Fruit fly (Drosophila melanogaster) whole organism, embryonic: ENCODE results near the gene Nct.

ENCODE experiments used
- Aef1 ChIP-seq: fragments of 200-800 bp; sonication (Bioruptor generic); IDR thresholded peaks from 3 replicates; pipeline ENCODE4 v1.3.6; 2022; ENCODE audit warnings: missing biosample characterization, missing genetic modification characterization
- CG10209 ChIP-seq: fragments of 200-800 bp; sonication (Bioruptor generic); optimal IDR thresholded peaks from 3 replicates; lab custom pipeline; 2017; ENCODE audit warnings: missing biosample characterization, mild to moderate bottlenecking, missing genetic modification characterization, missing genetic modification reagents
- CG10267 ChIP-seq: fragments of 200-800 bp; sonication (Bioruptor generic); optimal IDR thresholded peaks from 2 replicates; lab custom pipeline; 2018; ENCODE audit warnings: missing biosample characterization, mild to moderate bottlenecking, missing genetic modification characterization, moderate library complexity
- CG10274 ChIP-seq: fragments of 200-800 bp; sonication (Bioruptor generic); optimal IDR thresholded peaks from 3 replicates; lab custom pipeline; 2017; ENCODE audit warnings: missing biosample characterization, mild to moderate bottlenecking, missing genetic modification characterization
- CG11247 ChIP-seq: fragments of 200-800 bp; sonication (Bioruptor generic); IDR thresholded peaks from 2 replicates; pipeline ENCODE4 v1.3.6; 2022; ENCODE audit warnings: missing biosample characterization, missing genetic modification characterization
- CG11504 ChIP-seq: fragments of 200-800 bp; sonication (Bioruptor generic); optimal IDR thresholded peaks from 3 replicates; lab custom pipeline; 2019; ENCODE audit warnings: missing biosample characterization, mild to moderate bottlenecking, missing genetic modification characterization, moderate library complexity
- CG11560 ChIP-seq: fragments of 200-800 bp; sonication (Bioruptor generic); IDR thresholded peaks from 3 replicates; pipeline ENCODE4 v1.3.6; 2022; ENCODE audit warnings: missing biosample characterization, missing genetic modification characterization
- CG12071 ChIP-seq: fragments of 200-800 bp; sonication (Bioruptor generic); optimal IDR thresholded peaks from 3 replicates; lab custom pipeline; 2018; ENCODE audit warnings: missing biosample characterization, mild to moderate bottlenecking, missing genetic modification characterization
- CG12104 ChIP-seq: fragments of 200-800 bp; sonication (Bioruptor generic); optimal IDR thresholded peaks from 3 replicates; lab custom pipeline; 2016; ENCODE audit warnings: missing biosample characterization, missing genetic modification characterization
- CG15073 ChIP-seq: fragments of 200-800 bp; sonication (Bioruptor generic); optimal IDR thresholded peaks from 2 replicates; lab custom pipeline; 2016; ENCODE audit warnings: missing biosample characterization, missing genetic modification characterization
- CG1602 ChIP-seq: fragments of 200-800 bp; sonication (Bioruptor generic); optimal IDR thresholded peaks from 3 replicates; lab custom pipeline; 2016; ENCODE audit warnings: missing biosample characterization, missing genetic modification characterization
- CG17568 ChIP-seq: fragments of 200-800 bp; sonication (Bioruptor generic); optimal IDR thresholded peaks from 2 replicates; lab custom pipeline; 2018; ENCODE audit warnings: missing biosample characterization, mild to moderate bottlenecking, missing genetic modification characterization, moderate library complexity
- CG17802 ChIP-seq: fragments of 200-800 bp; sonication (Bioruptor generic); optimal IDR thresholded peaks from 2 replicates; lab custom pipeline; 2018; ENCODE audit warnings: missing biosample characterization, mild to moderate bottlenecking, missing genetic modification characterization, moderate library complexity
- CG18011 ChIP-seq: fragments of 200-800 bp; sonication (Bioruptor generic); optimal IDR thresholded peaks from 2 replicates; lab custom pipeline; 2017; ENCODE audit warnings: missing biosample characterization, missing genetic modification characterization, mild to moderate bottlenecking, moderate library complexity, missing genotype
- CG18764 ChIP-seq: fragments of 200-800 bp; sonication (Bioruptor generic); optimal IDR thresholded peaks from 3 replicates; lab custom pipeline; 2016; ENCODE audit warnings: missing biosample characterization, missing genetic modification characterization
- CG32772 ChIP-seq: fragments of 200-800 bp; sonication (Bioruptor generic); IDR thresholded peaks from 2 replicates; pipeline ENCODE4 v1.3.6; 2022; ENCODE audit warnings: missing biosample characterization, missing genetic modification characterization
- CG3281 ChIP-seq: fragments of 200-800 bp; sonication (Bioruptor generic); optimal IDR thresholded peaks from 3 replicates; lab custom pipeline; 2017; ENCODE audit warnings: missing biosample characterization, mild to moderate bottlenecking, missing genetic modification characterization
- CG5953 ChIP-seq: fragments of 200-800 bp; sonication (Bioruptor generic); IDR thresholded peaks from 2 replicates; pipeline ENCODE4 v1.3.6; 2022; ENCODE audit warnings: missing biosample characterization, missing genetic modification characterization
- CG7357 ChIP-seq: fragments of 200-800 bp; sonication (Bioruptor generic); IDR thresholded peaks from 3 replicates; pipeline ENCODE4 v1.3.6; 2022; ENCODE audit warnings: missing biosample characterization, missing genetic modification characterization
- CG7372 ChIP-seq: fragments of 200-800 bp; sonication (Bioruptor generic); IDR thresholded peaks from 2 replicates; pipeline ENCODE4 v1.3.6; 2022; ENCODE audit warnings: missing biosample characterization, missing genetic modification characterization
- CG7556 ChIP-seq: fragments of 200-800 bp; sonication (Bioruptor generic); optimal IDR thresholded peaks from 2 replicates; lab custom pipeline; 2017; ENCODE audit warnings: missing biosample characterization, mild to moderate bottlenecking, missing genetic modification characterization
- Camta ChIP-seq: fragments of 200-800 bp; sonication (Bioruptor generic); optimal IDR thresholded peaks from 2 replicates; lab custom pipeline; 2016; ENCODE audit warnings: missing biosample characterization, missing genetic modification characterization
- Dfd ChIP-seq, 2 experiments: fragments of >200 bp; optimal IDR thresholded peaks; 2 replicates each; lab custom pipeline; 2017; ENCODE audit warnings: missing biosample characterization in 2 of 2, missing genetic modification characterization in 2 of 2
- Dll ChIP-seq: fragments of 200-800 bp; sonication (Bioruptor generic); IDR thresholded peaks from 4 replicates; pipeline ENCODE4 v1.3.6; 2022; ENCODE audit warnings: missing biosample characterization, missing genetic modification characterization; ENCODE audit not compliant: partially characterized antibody
- Dref ChIP-seq: fragments of 200-800 bp; sonication (Bioruptor generic); IDR thresholded peaks from 2 replicates; pipeline ENCODE4 v1.3.6; 2022; ENCODE audit warnings: missing biosample characterization, missing genetic modification characterization
- Ets65A ChIP-seq: fragments of 200-800 bp; sonication (Bioruptor generic); peaks from one replicate; lab custom pipeline; 2016; ENCODE audit warnings: missing biosample characterization, missing genetic modification characterization
- Ets97D ChIP-seq: fragments of 200-800 bp; sonication (Bioruptor generic); optimal IDR thresholded peaks from 3 replicates; lab custom pipeline; 2016; ENCODE audit warnings: missing biosample characterization, missing genetic modification characterization
- Hey ChIP-seq: fragments of 200-800 bp; sonication (Bioruptor generic); optimal IDR thresholded peaks from 3 replicates; lab custom pipeline; 2018; ENCODE audit warnings: missing biosample characterization, mild to moderate bottlenecking, missing genetic modification characterization
- HmgZ ChIP-seq: fragments of 200-800 bp; sonication (Bioruptor generic); optimal IDR thresholded peaks from 2 replicates; lab custom pipeline; 2018; ENCODE audit warnings: missing biosample characterization, mild to moderate bottlenecking, missing genetic modification characterization
- Hr78 ChIP-seq, 2 experiments: fragments of 200-800 bp in 1 of 2; fragments of >200 bp in 1 of 2; sonication (Bioruptor generic) in 1 of 2; optimal IDR thresholded peaks; 2 replicates each; lab custom pipeline; 2017 to 2019; ENCODE audit warnings: missing biosample characterization in 2 of 2, missing genetic modification characterization in 2 of 2, mild to moderate bottlenecking in 1 of 2, moderate library complexity in 1 of 2
- Mad ChIP-seq: fragments of 200-800 bp; sonication (Bioruptor generic); optimal IDR thresholded peaks from 2 replicates; lab custom pipeline; 2016; ENCODE audit warnings: missing biosample characterization, missing genetic modification characterization
- Opbp ChIP-seq: fragments of 200-800 bp; sonication (Bioruptor generic); IDR thresholded peaks from 3 replicates; pipeline ENCODE4 v1.3.6; 2022; ENCODE audit warnings: missing biosample characterization, missing genetic modification characterization; ENCODE audit not compliant: partially characterized antibody
- Scr ChIP-seq: fragments of 200-800 bp; sonication (Bioruptor generic); IDR thresholded peaks from 2 replicates; pipeline ENCODE4 v1.3.6; 2022; ENCODE audit warnings: missing biosample characterization, missing genetic modification characterization; ENCODE audit not compliant: partially characterized antibody
- Trl ChIP-seq, 3 experiments: fragments of >200 bp in 2 of 3; fragments of 200-800 bp in 1 of 3; sonication (Bioruptor generic) in 1 of 3; optimal IDR thresholded peaks; 2 replicates in 1 of 3; 3 replicates in 2 of 3; lab custom pipeline; 2016 to 2017; ENCODE audit warnings: missing biosample characterization in 1 of 3, missing genetic modification characterization in 1 of 3
- amos ChIP-seq: fragments of 200-800 bp; sonication (Bioruptor generic); IDR thresholded peaks from 2 replicates; pipeline ENCODE4 v1.3.6; 2022; ENCODE audit warnings: missing biosample characterization, missing genetic modification characterization; ENCODE audit not compliant: partially characterized antibody
- br ChIP-seq: fragments of >200 bp; optimal IDR thresholded peaks from 2 replicates; lab custom pipeline; 2017
- eve ChIP-seq, 2 experiments: fragments of >200 bp; optimal IDR thresholded peaks; 2 replicates each; lab custom pipeline; 2017; ENCODE audit warnings: missing biosample characterization in 2 of 2, missing genetic modification characterization in 2 of 2
- fru ChIP-seq: fragments of >200 bp; optimal IDR thresholded peaks from 2 replicates; lab custom pipeline; 2017
- grau ChIP-seq: fragments of 200-800 bp; optimal IDR thresholded peaks from 3 replicates; lab custom pipeline; 2019; ENCODE audit warnings: missing biosample characterization, mild to moderate bottlenecking, missing genetic modification characterization, moderate library complexity
- hb ChIP-seq: fragments of 200-800 bp; sonication (Bioruptor generic); IDR thresholded peaks from 3 replicates; pipeline ENCODE4 v1.3.6; 2022; ENCODE audit warnings: missing biosample characterization, missing genetic modification characterization; ENCODE audit not compliant: partially characterized antibody
- hkb ChIP-seq, 2 experiments: fragments of 200-800 bp in 1 of 2; fragments of >200 bp in 1 of 2; sonication (Bioruptor generic) in 1 of 2; IDR thresholded peaks in 1 of 2; optimal IDR thresholded peaks in 1 of 2; 2 replicates each; pipeline versions ENCODE4 v1.3.6 to Lab custom; 2017 to 2022; ENCODE audit warnings: missing biosample characterization in 1 of 2, missing genetic modification characterization in 1 of 2
- inv ChIP-seq: fragments of 200-800 bp; sonication (Bioruptor generic); IDR thresholded peaks from 2 replicates; pipeline ENCODE4 v1.3.6; 2022; ENCODE audit warnings: missing biosample characterization, missing genetic modification characterization; ENCODE audit not compliant: partially characterized antibody
- jing ChIP-seq: fragments of 200-800 bp; sonication (Bioruptor generic); optimal IDR thresholded peaks from 2 replicates; lab custom pipeline; 2018; ENCODE audit warnings: missing biosample characterization, mild to moderate bottlenecking, missing genetic modification characterization
- odd ChIP-seq: fragments of 200-800 bp; sonication (Bioruptor generic); optimal IDR thresholded peaks from 2 replicates; lab custom pipeline; 2017; ENCODE audit warnings: missing biosample characterization, mild to moderate bottlenecking, missing genetic modification characterization
- otp ChIP-seq: fragments of 200-800 bp; sonication (Bioruptor generic); IDR thresholded peaks from 3 replicates; pipeline ENCODE4, ENCODE4 v1.3.6; 2022; ENCODE audit warnings: missing biosample characterization, missing genetic modification characterization
- so ChIP-seq: fragments of 200-800 bp; sonication (Bioruptor generic); IDR thresholded peaks from 3 replicates; pipeline ENCODE4 v1.3.6; 2022; ENCODE audit warnings: missing biosample characterization, missing genetic modification characterization
- sqz ChIP-seq: fragments of 200-800 bp; sonication (Bioruptor generic); optimal IDR thresholded peaks from 3 replicates; lab custom pipeline; 2018; ENCODE audit warnings: missing biosample characterization, mild to moderate bottlenecking, missing genetic modification characterization
- unpg ChIP-seq: fragments of 200-800 bp; sonication (Bioruptor generic); optimal IDR thresholded peaks from 3 replicates; lab custom pipeline; 2018; ENCODE audit warnings: missing biosample characterization, mild to moderate bottlenecking, missing genetic modification characterization, moderate library complexity
- zfh1 ChIP-seq: fragments of 200-800 bp; sonication (Bioruptor generic); IDR thresholded peaks from 3 replicates; pipeline ENCODE4 v1.3.6; 2022; ENCODE audit warnings: missing biosample characterization, missing genetic modification characterization

Nct gene

DNA sequence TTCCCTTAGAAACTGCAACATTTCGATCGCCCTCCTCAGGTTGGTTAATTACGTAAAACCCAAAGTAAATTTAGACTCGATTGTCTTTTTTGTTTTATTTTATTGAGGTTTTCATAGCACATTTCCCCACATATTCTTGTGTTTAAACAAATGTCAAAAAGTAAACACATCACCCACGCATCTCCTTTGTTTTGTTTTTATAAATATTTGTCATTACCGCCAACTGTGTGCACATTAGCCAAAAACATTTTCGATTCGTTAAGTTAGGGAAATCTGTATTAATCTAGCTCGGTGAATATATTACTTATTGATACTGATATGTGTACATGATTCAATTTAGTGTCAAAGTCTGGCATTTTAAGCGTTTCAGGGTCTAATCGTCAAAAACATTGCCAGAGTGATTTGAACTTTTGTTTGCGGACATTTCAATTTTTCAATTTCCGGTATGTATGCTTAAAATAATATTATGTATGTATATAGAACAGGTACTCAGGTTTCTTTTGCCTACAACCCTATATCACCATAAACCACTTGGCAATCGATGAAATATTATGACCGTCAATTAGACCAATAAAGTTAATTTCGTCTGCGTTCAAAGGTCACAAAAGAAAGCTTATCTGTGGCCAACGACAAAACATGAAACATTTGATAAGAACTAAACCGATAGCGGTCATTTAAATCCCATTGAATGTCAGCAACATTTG, 41.7 kb upstream of the Nct start (continued):
- no peak for TF ChIP-seq Ets65A (GFP tag; lab: Kevin White, UChicago)
- TF ChIP-seq grau: no peak
- no peak for TF ChIP-seq CG18764 (GFP tag; lab: Kevin White, UChicago)
- no peak for TF ChIP-seq amos (GFP tag; lab: Robert Waterston, UW)
- TF ChIP-seq so (GFP tag; lab: Robert Waterston, UW): no peak
- no peak for TF ChIP-seq CG32772
- TF ChIP-seq odd: no peak
- no peak for TF ChIP-seq CG11247 (GFP tag; lab: Robert Waterston, UW)
- TF ChIP-seq HmgZ: peak; percentile 26
- TF ChIP-seq eve (GFP tag; optimal IDR thresholded peaks at IDR 0.05; lab: Kevin White, UChicago): no peak
- TF ChIP-seq Opbp (GFP tag; lab: Robert Waterston, UW): no peak
- no peak for TF ChIP-seq Aef1 (GFP tag; lab: Robert Waterston, UW)
- no peak for TF ChIP-seq CG1602 (GFP tag; lab: Kevin White, UChicago)
- TF ChIP-seq zfh1 (GFP tag; lab: Robert Waterston, UW): no peak
- no peak for TF ChIP-seq hb (GFP tag; lab: Robert Waterston, UW)
- TF ChIP-seq hkb (optimal IDR thresholded peaks at IDR 0.05; lab: Kevin White, UChicago): no peak
- peak; percentile 33; the same call in 1 of the 2 replicates for TF ChIP-seq hkb (GFP tag; IDR thresholded peaks at IDR 0.05; lab: Robert Waterston, UW)
- no peak for TF ChIP-seq CG7357 (GFP tag; lab: Robert Waterston, UW)
- no peak for TF ChIP-seq fru (lab: Kevin White, UChicago)
- TF ChIP-seq sqz (GFP tag; lab: Kevin White, UChicago): no peak
- TF ChIP-seq inv: no peak
- TF ChIP-seq Dfd (GFP tag; optimal IDR thresholded peaks at IDR 0.05; lab: Kevin White, UChicago): no peak
- peak; percentile 19 for TF ChIP-seq Camta (GFP tag; lab: Kevin White, UChicago)
- peak; percentile 74 for TF ChIP-seq CG3281 (GFP tag; lab: Kevin White, UChicago)
- TF ChIP-seq CG15073: no peak
- no peak for TF ChIP-seq Dll (GFP tag; lab: Robert Waterston, UW)
- no peak for TF ChIP-seq Dref (GFP tag; lab: Robert Waterston, UW)
- no peak for TF ChIP-seq CG7372
- TF ChIP-seq Ets97D (GFP tag; lab: Kevin White, UChicago): no peak
- peak; percentile 2 for TF ChIP-seq CG10267 (tag; lab: Kevin White, UChicago)
- TF ChIP-seq Mad (GFP tag; lab: Kevin White, UChicago): no peak
- no peak for TF ChIP-seq CG7556 (GFP tag; lab: Kevin White, UChicago)
- TF ChIP-seq br (lab: Kevin White, UChicago): no peak
- TF ChIP-seq CG17802: no peak
- no peak for TF ChIP-seq CG5953
- TF ChIP-seq jing (GFP tag; lab: Kevin White, UChicago): no peak
- peak; percentile 63 for TF ChIP-seq CG10209
- TF ChIP-seq, all 482 proteins: peak for 109

DNA sequence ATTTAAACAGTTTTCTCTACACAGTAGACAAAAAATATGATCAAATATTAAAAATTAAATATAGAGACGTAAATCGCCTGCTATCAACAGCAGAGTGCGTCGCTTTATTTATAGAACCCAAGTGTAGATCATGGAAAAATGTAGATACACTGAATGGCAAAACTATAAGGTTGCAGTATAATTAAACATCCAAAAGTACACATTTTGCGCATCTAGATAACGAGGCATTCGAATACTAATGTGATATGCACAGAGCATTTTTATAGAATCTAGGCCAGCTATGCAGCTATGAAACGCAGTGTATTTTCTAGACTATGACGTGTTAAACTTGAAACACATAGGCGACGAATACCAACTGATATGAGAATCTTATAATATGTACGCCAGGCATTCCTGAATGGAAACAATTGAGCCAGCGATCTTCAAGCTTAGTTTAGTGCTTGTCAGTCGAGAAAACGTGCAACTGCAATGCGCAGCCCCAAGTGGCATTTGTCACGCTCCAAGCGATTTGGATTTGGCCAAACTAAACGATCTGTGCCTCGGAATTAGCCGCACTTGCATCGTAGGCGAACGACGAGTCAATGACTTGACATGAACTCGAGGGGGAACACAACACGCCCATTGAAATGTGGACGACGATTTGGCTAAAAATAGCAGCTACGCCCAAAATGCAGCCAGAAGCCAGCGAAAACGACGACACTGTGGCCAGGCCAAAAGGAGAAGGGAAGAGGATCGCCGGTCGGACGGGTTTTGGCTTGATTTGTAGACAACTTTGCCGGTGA, 40.4 kb upstream of the Nct start:
- peak; percentile 67 for TF ChIP-seq CG18011 (GFP tag; lab: Kevin White, UChicago)
- TF ChIP-seq CG11560 (tag; lab: Robert Waterston, UW): peak; percentile 76; the same call in 2 of the 3 replicates
- TF ChIP-seq CG10274 (GFP tag; lab: Kevin White, UChicago): peak; percentile 83
- peak; percentile 94 for TF ChIP-seq CG12071
- peak; percentile 90 for TF ChIP-seq unpg (GFP tag; lab: Kevin White, UChicago)
- TF ChIP-seq Hr78 (GFP tag; optimal IDR thresholded peaks at IDR 0.05; lab: Kevin White, UChicago): peak in 1 of 2 experiments; percentile 63
- peak; percentile 85 for TF ChIP-seq otp
- no peak for TF ChIP-seq Scr (GFP tag; lab: Robert Waterston, UW)
- TF ChIP-seq CG11504 (tag; lab: Kevin White, UChicago): peak; percentile 91
- peak; percentile 59 for TF ChIP-seq Hey
- no peak for TF ChIP-seq Trl (optimal IDR thresholded peaks at IDR 0.05; lab: Kevin White, UChicago)
- TF ChIP-seq Trl (GFP tag; optimal IDR thresholded peaks at IDR 0.05; lab: Kevin White, UChicago): peak; percentile 74
- TF ChIP-seq CG12104 (GFP tag; lab: Kevin White, UChicago): peak; percentile 76
- peak; percentile 85 for TF ChIP-seq CG17568 (GFP tag; lab: Kevin White, UChicago)
